Fruit fly (Drosophila melanogaster) whole organism, wandering third instar larva: ENCODE results near the gene raptor.

Experiments used
- Abd-B ChIP-seq: fragments of >200 bp; optimal IDR thresholded peaks from 2 replicates; lab custom pipeline; 2017; ENCODE audit warnings: missing biosample characterization, missing genetic modification characterization
- CG32264 ChIP-seq: fragments of 200-800 bp; sonication (Bioruptor generic); optimal IDR thresholded peaks from 2 replicates; lab custom pipeline; 2016; ENCODE audit warnings: missing biosample characterization, missing genetic modification characterization
- GATAd ChIP-seq: sonication (Bioruptor generic); optimal IDR thresholded peaks from 2 replicates; lab custom pipeline; 2016; ENCODE audit warnings: missing biosample characterization, missing genetic modification characterization
- HLH106 ChIP-seq: fragments of 200-800 bp; optimal IDR thresholded peaks from 3 replicates; lab custom pipeline; 2019; ENCODE audit warnings: missing biosample characterization, mild to moderate bottlenecking, missing genetic modification characterization, moderate library complexity
- Hnf4 ChIP-seq: fragments of 200-800 bp; sonication (Bioruptor generic); optimal IDR thresholded peaks from 2 replicates; lab custom pipeline; 2016; ENCODE audit warnings: missing biosample characterization, mild to moderate bottlenecking, missing genetic modification characterization
- Hr78 ChIP-seq: fragments of >200 bp; optimal IDR thresholded peaks from 2 replicates; lab custom pipeline; 2017; ENCODE audit warnings: missing biosample characterization, missing genetic modification characterization
- Hr83 ChIP-seq: fragments of 200-300 bp; sonication (Bioruptor generic); optimal IDR thresholded peaks from 2 replicates; lab custom pipeline; 2016; ENCODE audit warnings: missing biosample characterization, mild to moderate bottlenecking, missing genetic modification characterization, moderate library complexity; ENCODE audit not compliant: poor library complexity, severe bottlenecking
- Mio ChIP-seq: sonication (Bioruptor generic); optimal IDR thresholded peaks from 2 replicates; lab custom pipeline; 2016; ENCODE audit warnings: missing biosample characterization, missing genetic modification characterization
- Myc ChIP-seq: fragments of >200 bp; optimal IDR thresholded peaks from 2 replicates; lab custom pipeline; 2017
- N ChIP-seq: fragments of >200 bp; optimal IDR thresholded peaks from 2 replicates; lab custom pipeline; 2018; ENCODE audit warnings: missing biosample characterization, missing external identifiers, missing genetic modification characterization
- OdsH ChIP-seq: fragments of 200-800 bp; sonication (Bioruptor generic); optimal IDR thresholded peaks from 2 replicates; lab custom pipeline; 2016; ENCODE audit warnings: missing biosample characterization, mild to moderate bottlenecking, missing genetic modification characterization
- Rel ChIP-seq, 2 experiments: fragments of 200-800 bp; sonication (Bioruptor generic) in 1 of 2; optimal IDR thresholded peaks; 2 replicates in 1 of 2; 3 replicates in 1 of 2; lab custom pipeline; 2016 to 2019; ENCODE audit warnings: mild to moderate bottlenecking in 2 of 2, missing biosample characterization in 2 of 2, missing genetic modification characterization in 2 of 2, moderate library complexity in 1 of 2
- Sp1 ChIP-seq: fragments of 200-800 bp; sonication (Bioruptor generic); optimal IDR thresholded peaks from 3 replicates; lab custom pipeline; 2019; ENCODE audit warnings: missing biosample characterization, mild to moderate bottlenecking, missing genetic modification characterization, moderate library complexity
- br ChIP-seq: fragments of 200-800 bp; sonication (Bioruptor generic); optimal IDR thresholded peaks from 2 replicates; lab custom pipeline; 2016; ENCODE audit warnings: missing biosample characterization, missing genetic modification characterization
- brk ChIP-seq: fragments of 200-800 bp; sonication (Bioruptor generic); optimal IDR thresholded peaks from 2 replicates; lab custom pipeline; 2016; ENCODE audit warnings: missing biosample characterization, mild to moderate bottlenecking, missing genetic modification characterization
- dl ChIP-seq, 2 experiments: fragments of 175-275, 200-275 bp in 1 of 2; fragments of 200-275 bp in 1 of 2; sonication (Bioruptor generic); optimal IDR thresholded peaks; lab custom pipeline; 2018; ENCODE audit warnings: mild to moderate bottlenecking in 2 of 2, missing biosample characterization in 2 of 2, missing genetic modification characterization in 2 of 2, moderate library complexity in 2 of 2; ENCODE audit not compliant: partially characterized antibody in 2 of 2, insufficient read depth in 1 of 2
- dmrt93B ChIP-seq: fragments of 200-800 bp; sonication (Bioruptor generic); optimal IDR thresholded peaks from 2 replicates; lab custom pipeline; 2018; ENCODE audit warnings: missing biosample characterization, mild to moderate bottlenecking, missing genetic modification characterization
- dsf ChIP-seq: sonication (Bioruptor generic); optimal IDR thresholded peaks from 2 replicates; lab custom pipeline; 2016; ENCODE audit warnings: missing biosample characterization, missing genetic modification characterization, borderline replicate concordance
- ey ChIP-seq: fragments of 200-800 bp; sonication (Bioruptor generic); optimal IDR thresholded peaks from 2 replicates; lab custom pipeline; 2016; ENCODE audit warnings: missing biosample characterization, missing genetic modification characterization
- foxo ChIP-seq, 2 experiments: fragments of 200-800 bp; sonication (Bioruptor generic); optimal IDR thresholded peaks; 2 replicates in 1 of 2; 3 replicates in 1 of 2; lab custom pipeline; 2016 to 2017; ENCODE audit warnings: missing biosample characterization in 2 of 2, missing genetic modification characterization in 2 of 2
- fru ChIP-seq: fragments of 200-800 bp; sonication (Bioruptor generic); optimal IDR thresholded peaks from 3 replicates; lab custom pipeline; 2016; ENCODE audit warnings: missing biosample characterization, mild to moderate bottlenecking, missing genetic modification characterization
- h ChIP-seq: fragments of 200-800 bp; sonication (Bioruptor generic); optimal IDR thresholded peaks from 3 replicates; lab custom pipeline; 2016; ENCODE audit warnings: missing biosample characterization, mild to moderate bottlenecking, missing genetic modification characterization
- jim ChIP-seq: fragments of 175-275, 200-325 bp; sonication (Bioruptor generic); optimal IDR thresholded peaks from 2 replicates; lab custom pipeline; 2016; ENCODE audit warnings: missing biosample characterization, mild to moderate bottlenecking, missing genetic modification characterization
- lola ChIP-seq: fragments of >200 bp; optimal IDR thresholded peaks from 2 replicates; lab custom pipeline; 2017; ENCODE audit warnings: missing biosample characterization, missing genetic modification characterization
- psq ChIP-seq: fragments of 200-800 bp; sonication (Bioruptor generic); optimal IDR thresholded peaks from 3 replicates; lab custom pipeline; 2017; ENCODE audit warnings: missing biosample characterization, mild to moderate bottlenecking, missing genetic modification characterization, moderate library complexity
- rgr ChIP-seq: fragments of 200-800 bp; sonication (Bioruptor generic); optimal IDR thresholded peaks from 3 replicates; lab custom pipeline; 2016; ENCODE audit warnings: missing biosample characterization, mild to moderate bottlenecking, missing genetic modification characterization
- sage ChIP-seq: fragments of 200-800 bp; sonication (Bioruptor generic); optimal IDR thresholded peaks from 2 replicates; lab custom pipeline; 2016; ENCODE audit warnings: missing biosample characterization, mild to moderate bottlenecking, missing genetic modification characterization
- sv ChIP-seq: fragments of 200-800 bp; sonication (Bioruptor generic); optimal IDR thresholded peaks from 3 replicates; lab custom pipeline; 2016; ENCODE audit warnings: missing biosample characterization, missing genetic modification characterization
- tai ChIP-seq: sonication (Bioruptor generic); optimal IDR thresholded peaks from 2 replicates; lab custom pipeline; 2016; ENCODE audit warnings: missing biosample characterization, missing genetic modification characterization

Gene raptor

dm6 chrX:6066316-6066715 lies 23.7 kb downstream of the raptor start, which contains the start of gene CG43115:
TSS of gene CG43115 (minus strand) at chrX:6066416.
- TF ChIP-seq brk (GFP tag; lab: Kevin White, UChicago): no peak
- TF ChIP-seq OdsH (GFP tag; lab: Kevin White, UChicago): no peak
- no peak for TF ChIP-seq tai
- TF ChIP-seq Rel (GFP tag; optimal IDR thresholded peaks at IDR 0.05; lab: Kevin White, UChicago): no peak
- TF ChIP-seq Rel (tag; optimal IDR thresholded peaks at IDR 0.05; lab: Kevin White, UChicago): no peak
- no peak for TF ChIP-seq lola
- no peak for TF ChIP-seq sv (GFP tag; lab: Kevin White, UChicago)

- TF ChIP-seq Hnf4 (GFP tag; lab: Kevin White, UChicago) (no peak), Mio (GFP tag; lab: Kevin White, UChicago) (no peak), Hr83 (no peak)
Observed at dm6 chrX:6064508-6064907, 25.5 kb downstream of the raptor start.

dm6 chrX:6062160-6062559 lies 27.8 kb downstream of the raptor start:
- TF ChIP-seq Rel (GFP tag; optimal IDR thresholded peaks at IDR 0.05; lab: Kevin White, UChicago) (no peak), Rel (tag; optimal IDR thresholded peaks at IDR 0.05; lab: Kevin White, UChicago) (peak; percentile 100), dsf (GFP tag; lab: Kevin White, UChicago) (no peak), h (GFP tag; lab: Kevin White, UChicago) (peak; percentile 38), ey (no peak)

dm6 chrX:6059135-6059824 lies 30.7 kb downstream of the raptor start:
- TF ChIP-seq OdsH (GFP tag; lab: Kevin White, UChicago): peak; percentile 18
- TF ChIP-seq psq (GFP tag; lab: Kevin White, UChicago): peak; percentile 1
- peak; percentile 1 for TF ChIP-seq Sp1 (GFP tag; lab: Kevin White, UChicago)
- peak; percentile 5 for TF ChIP-seq HLH106 (tag; lab: Kevin White, UChicago)
- TF ChIP-seq h (GFP tag; lab: Kevin White, UChicago): peak; percentile 62
- TF ChIP-seq Abd-B (GFP tag; lab: Kevin White, UChicago): no peak
- peak in 1 of 2 experiments; percentile 63 for TF ChIP-seq foxo (GFP tag; optimal IDR thresholded peaks at IDR 0.05; lab: Kevin White, UChicago)
- peak; percentile 52 for TF ChIP-seq rgr (GFP tag; lab: Kevin White, UChicago)
- TF ChIP-seq dmrt93B (GFP tag; lab: Kevin White, UChicago): peak; percentile 20
- peak; percentile 49 for TF ChIP-seq ey
- no peak for TF ChIP-seq sv (GFP tag; lab: Kevin White, UChicago)
- TF ChIP-seq Hr83: no peak
- peak; percentile 71 for TF ChIP-seq fru (GFP tag; lab: Kevin White, UChicago)
- peak; percentile 47 for TF ChIP-seq br (GFP tag; lab: Kevin White, UChicago)

dm6 chrX:6054031-6054430 lies 36.0 kb downstream of the raptor start:
- TF ChIP-seq Abd-B (GFP tag; lab: Kevin White, UChicago) (no peak), Hr78 (GFP tag; lab: Kevin White, UChicago) (no peak), br (GFP tag; lab: Kevin White, UChicago) (no peak), Mio (GFP tag; lab: Kevin White, UChicago) (no peak), foxo (GFP tag; optimal IDR thresholded peaks at IDR 0.05; lab: Kevin White, UChicago) (no peak), Myc (lab: Kevin White, UChicago) (no peak), HLH106 (tag; lab: Kevin White, UChicago) (no peak), OdsH (GFP tag; lab: Kevin White, UChicago) (no peak), sage (GFP tag; lab: Kevin White, UChicago) (no peak), rgr (GFP tag; lab: Kevin White, UChicago) (no peak)

- TF ChIP-seq lola (no peak), dl (GFP tag; optimal IDR thresholded peaks at IDR 0.05; lab: Kevin White, UChicago; ENCODE audit: insufficient read depth in 1 of 2, partially characterized antibody in 2 of 2) (no peak), GATAd (GFP tag; lab: Kevin White, UChicago) (no peak), N (GFP tag; lab: Kevin White, UChicago) (no peak), Hnf4 (GFP tag; lab: Kevin White, UChicago) (no peak), psq (GFP tag; lab: Kevin White, UChicago) (no peak), CG32264 (GFP tag; lab: Kevin White, UChicago) (no peak), foxo (GFP tag; optimal IDR thresholded peaks at IDR 0.05; lab: Kevin White, UChicago) (no peak), OdsH (GFP tag; lab: Kevin White, UChicago) (no peak), h (GFP tag; lab: Kevin White, UChicago) (no peak), brk (GFP tag; lab: Kevin White, UChicago) (no peak), dmrt93B (GFP tag; lab: Kevin White, UChicago) (no peak), Hr78 (GFP tag; lab: Kevin White, UChicago) (no peak), Mio (GFP tag; lab: Kevin White, UChicago) (no peak), jim (no peak), Myc (lab: Kevin White, UChicago) (no peak), br (GFP tag; lab: Kevin White, UChicago) (no peak), Rel (GFP tag; optimal IDR thresholded peaks at IDR 0.05; lab: Kevin White, UChicago) (no peak), Rel (tag; optimal IDR thresholded peaks at IDR 0.05; lab: Kevin White, UChicago) (no peak)
Observed at dm6 chrX:6052855-6053254, 37.1 kb downstream of the raptor start.
